Fruit fly (Drosophila melanogaster): ENCODE data around the gene Drsl3.

DNA sequence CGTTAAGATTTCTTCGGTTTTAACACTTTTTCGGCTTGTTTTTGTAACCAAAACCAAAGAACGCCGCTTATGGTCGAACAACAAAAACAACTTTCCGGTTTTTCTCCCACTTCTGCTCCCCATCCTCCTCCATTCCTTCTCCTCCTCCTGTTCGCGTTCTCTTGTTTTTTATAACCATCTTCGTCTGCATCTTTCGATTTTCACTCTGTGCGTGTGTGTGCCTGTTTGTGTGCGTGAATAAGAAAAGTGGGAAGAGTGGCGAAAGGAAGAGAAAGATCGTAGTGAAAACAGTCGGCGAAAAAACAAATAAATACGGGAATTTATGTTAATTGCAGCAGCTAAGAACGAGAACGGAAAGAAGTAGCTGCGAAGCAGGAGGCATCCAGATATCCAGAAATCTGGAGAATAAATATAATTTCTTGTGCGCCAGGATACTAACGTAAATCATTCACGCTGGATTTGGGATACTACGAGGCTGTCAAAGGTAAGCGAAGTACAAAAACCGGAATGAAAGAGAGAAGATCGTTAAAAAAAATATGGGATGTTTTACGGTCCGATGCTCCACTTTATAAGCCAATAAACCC is 22.6 kb downstream of the Drsl3 start:
- TF ChIP-seq CG8478 (optimal IDR thresholded peaks at IDR 0.05): no peak
- TF ChIP-seq EcR (GFP tag; optimal IDR thresholded peaks at IDR 0.05): no peak
- TF ChIP-seq Dll (optimal IDR thresholded peaks at IDR 0.05): no peak
